Fruit fly (Drosophila melanogaster) whole organism, prepupa: Measurements from ENCODE around the gene CG13318.

Experiments
- CG10631 ChIP-seq: fragments of 200-800 bp; sonication (Bioruptor generic); optimal IDR thresholded peaks from 2 replicates; lab custom pipeline; 2016; ENCODE audit warnings: missing biosample characterization, missing genetic modification characterization
- CG10669 ChIP-seq: fragments of 200-800 bp; sonication (Bioruptor generic); optimal IDR thresholded peaks from 3 replicates; lab custom pipeline; 2018; ENCODE audit warnings: missing biosample characterization, mild to moderate bottlenecking, missing genetic modification characterization, moderate library complexity
- CG11294 ChIP-seq: fragments of 200-800 bp; sonication (Bioruptor generic); IDR thresholded peaks from 2 replicates; pipeline ENCODE4 v1.3.6; 2022; ENCODE audit warnings: missing biosample characterization, missing genetic modification characterization
- CG11762 ChIP-seq: fragments of 200-800 bp; sonication (Bioruptor generic); optimal IDR thresholded peaks from 3 replicates; lab custom pipeline; 2016; ENCODE audit warnings: missing biosample characterization, missing genetic modification characterization; ENCODE audit not compliant: insufficient read depth
- CG11902 ChIP-seq: fragments of 200-800 bp; sonication (Bioruptor generic); optimal IDR thresholded peaks from 3 replicates; lab custom pipeline; 2016; ENCODE audit warnings: missing biosample characterization, missing genetic modification characterization
- CG15336 ChIP-seq: fragments of 200-800 bp; sonication (Bioruptor generic); IDR thresholded peaks from 2 replicates; pipeline ENCODE4 v1.3.6; 2022; ENCODE audit warnings: missing biosample characterization, missing genetic modification characterization
- CG1621 ChIP-seq: fragments of 200-800 bp; sonication (Bioruptor generic); optimal IDR thresholded peaks from 3 replicates; lab custom pipeline; 2018; ENCODE audit warnings: missing biosample characterization, mild to moderate bottlenecking, missing genetic modification characterization
- CG3032 ChIP-seq: fragments of 200-800 bp; optimal IDR thresholded peaks from 2 replicates; lab custom pipeline; 2019; ENCODE audit warnings: missing biosample characterization, mild to moderate bottlenecking, missing genetic modification characterization, moderate library complexity
- CG31627 ChIP-seq: fragments of 200-800 bp; sonication (Bioruptor generic); optimal IDR thresholded peaks from 3 replicates; lab custom pipeline; 2016; ENCODE audit warnings: missing biosample characterization, missing genetic modification characterization
- CG32006 ChIP-seq: fragments of 200-800 bp; sonication (Bioruptor generic); optimal IDR thresholded peaks from 3 replicates; lab custom pipeline; 2017; ENCODE audit warnings: missing biosample characterization, mild to moderate bottlenecking, missing genetic modification characterization
- CG34406 ChIP-seq: fragments of 200-800 bp; sonication (Bioruptor generic); optimal IDR thresholded peaks from 3 replicates; lab custom pipeline; 2016; ENCODE audit warnings: missing biosample characterization, missing genetic modification characterization
- CG3919 ChIP-seq: fragments of 200-800 bp; sonication (Bioruptor generic); optimal IDR thresholded peaks from 3 replicates; lab custom pipeline; 2016; ENCODE audit warnings: missing biosample characterization, missing genetic modification characterization
- CG4318 ChIP-seq: fragments of 200-800 bp; sonication (Bioruptor generic); optimal IDR thresholded peaks from 3 replicates; lab custom pipeline; 2017; ENCODE audit warnings: missing biosample characterization, mild to moderate bottlenecking, missing genetic modification characterization
- CG6163 ChIP-seq: fragments of 200-800 bp; sonication (Bioruptor generic); IDR thresholded peaks from 3 replicates; pipeline ENCODE4 v1.3.6; 2022; ENCODE audit warnings: missing biosample characterization, missing genetic modification characterization
- CG6276 ChIP-seq: fragments of 200-800 bp; sonication (Bioruptor generic); optimal IDR thresholded peaks from 2 replicates; lab custom pipeline; 2017; ENCODE audit warnings: missing biosample characterization, mild to moderate bottlenecking, missing genetic modification characterization
- CG6792 ChIP-seq: fragments of 200-800 bp; sonication (Bioruptor generic); optimal IDR thresholded peaks from 3 replicates; lab custom pipeline; 2016; ENCODE audit warnings: missing biosample characterization, missing genetic modification characterization
- CG6854 ChIP-seq: fragments of 200-800 bp; sonication (Bioruptor generic); optimal IDR thresholded peaks from 2 replicates; lab custom pipeline; 2017; ENCODE audit warnings: missing biosample characterization, mild to moderate bottlenecking, missing genetic modification characterization
- CG7368 ChIP-seq: fragments of 200-800 bp; sonication (Bioruptor generic); optimal IDR thresholded peaks from 3 replicates; lab custom pipeline; 2016; ENCODE audit warnings: missing biosample characterization, missing genetic modification characterization
- CG8119 ChIP-seq: fragments of 200-800 bp; sonication (Bioruptor generic); IDR thresholded peaks from 3 replicates; pipeline ENCODE4 v1.3.6; 2022; ENCODE audit warnings: missing biosample characterization, missing genetic modification characterization
- CG8319 ChIP-seq: fragments of 200-800 bp; sonication (Bioruptor generic); optimal IDR thresholded peaks from 3 replicates; lab custom pipeline; 2016; ENCODE audit warnings: missing biosample characterization, missing genetic modification characterization
- CG8632 ChIP-seq: fragments of 200-800 bp; sonication (Bioruptor generic); optimal IDR thresholded peaks from 3 replicates; lab custom pipeline; 2016; ENCODE audit warnings: missing biosample characterization, missing genetic modification characterization
- CG9139 ChIP-seq: fragments of 200-800 bp; sonication (Bioruptor generic); optimal IDR thresholded peaks from 3 replicates; lab custom pipeline; 2017; ENCODE audit warnings: missing biosample characterization, mild to moderate bottlenecking, missing genetic modification characterization
- Eip75B ChIP-seq: fragments of 200-800 bp; sonication (Bioruptor generic); optimal IDR thresholded peaks from 3 replicates; lab custom pipeline; 2016; ENCODE audit warnings: missing biosample characterization, missing genetic modification characterization
- Eip78C ChIP-seq: fragments of 200-800 bp; sonication (Bioruptor generic); peaks from one replicate; lab custom pipeline; 2016; ENCODE audit warnings: missing biosample characterization, missing genetic modification characterization
- Eip93F ChIP-seq: fragments of 200-800 bp; sonication (Bioruptor generic); optimal IDR thresholded peaks from 2 replicates; lab custom pipeline; 2016; ENCODE audit warnings: missing biosample characterization, mild to moderate bottlenecking, missing genetic modification characterization
- Ets21C ChIP-seq: fragments of 200-800 bp; sonication (Bioruptor generic); optimal IDR thresholded peaks from 3 replicates; lab custom pipeline; 2016; ENCODE audit warnings: missing biosample characterization, missing genetic modification characterization
- Ets96B ChIP-seq: fragments of 200-800 bp; optimal IDR thresholded peaks from 2 replicates; lab custom pipeline; 2019; ENCODE audit warnings: missing biosample characterization, mild to moderate bottlenecking, missing genetic modification characterization, moderate library complexity
- Gug ChIP-seq: fragments of 200-800 bp; sonication (Bioruptor generic); IDR thresholded peaks from 2 replicates; pipeline ENCODE4 v1.3.6; 2022; ENCODE audit warnings: missing biosample characterization, missing genetic modification characterization
- Hr38 ChIP-seq: sonication (Bioruptor generic); optimal IDR thresholded peaks from 2 replicates; lab custom pipeline; 2016; ENCODE audit warnings: missing biosample characterization, missing genetic modification characterization
- Hr39 ChIP-seq: fragments of 200-800 bp; sonication (Bioruptor generic); optimal IDR thresholded peaks from 2 replicates; lab custom pipeline; 2016; ENCODE audit warnings: missing biosample characterization, missing genetic modification characterization
- Lpt ChIP-seq: fragments of 200-800 bp; sonication (Bioruptor generic); optimal IDR thresholded peaks from 3 replicates; lab custom pipeline; 2016; ENCODE audit warnings: missing biosample characterization, missing genetic modification characterization
- Met ChIP-seq: fragments of 200-800 bp; sonication (Bioruptor generic); optimal IDR thresholded peaks from 3 replicates; lab custom pipeline; 2016; ENCODE audit warnings: missing biosample characterization, missing genetic modification characterization
- OdsH ChIP-seq: fragments of 200-800 bp; sonication (Bioruptor generic); optimal IDR thresholded peaks from 3 replicates; lab custom pipeline; 2016; ENCODE audit warnings: missing biosample characterization, missing genetic modification characterization
- Smox ChIP-seq: fragments of 200-800 bp; sonication (Bioruptor generic); optimal IDR thresholded peaks from 3 replicates; lab custom pipeline; 2016; ENCODE audit warnings: missing biosample characterization, missing genetic modification characterization
- Sox15 ChIP-seq: fragments of 200-800 bp; sonication (Bioruptor generic); optimal IDR thresholded peaks from 3 replicates; lab custom pipeline; 2016; ENCODE audit warnings: missing biosample characterization, missing genetic modification characterization
- achi ChIP-seq: fragments of 200-800 bp; sonication (Bioruptor generic); optimal IDR thresholded peaks from 3 replicates; lab custom pipeline; 2016; ENCODE audit warnings: missing biosample characterization, missing genetic modification characterization
- cyc ChIP-seq: fragments of 200-800 bp; sonication (Bioruptor generic); optimal IDR thresholded peaks from 3 replicates; lab custom pipeline; 2016; ENCODE audit warnings: missing biosample characterization, missing genetic modification characterization
- dsx ChIP-seq: fragments of 200-800 bp; optimal IDR thresholded peaks from 3 replicates; lab custom pipeline; 2019; ENCODE audit warnings: missing biosample characterization, mild to moderate bottlenecking, missing genetic modification characterization, moderate library complexity; ENCODE audit not compliant: poor library complexity, severe bottlenecking
- eg ChIP-seq: fragments of 200-800 bp; sonication (Bioruptor generic); IDR thresholded peaks from 3 replicates; pipeline ENCODE4 v1.3.6; 2022; ENCODE audit warnings: missing biosample characterization, missing genetic modification characterization
- esn ChIP-seq: fragments of 200-800 bp; sonication (Bioruptor generic); optimal IDR thresholded peaks from 2 replicates; lab custom pipeline; 2016; ENCODE audit warnings: missing biosample characterization, mild to moderate bottlenecking, missing genetic modification characterization, moderate library complexity
- fd85E ChIP-seq: fragments of 200-800 bp; sonication (Bioruptor generic); optimal IDR thresholded peaks from 3 replicates; lab custom pipeline; 2016; ENCODE audit warnings: missing biosample characterization, missing genetic modification characterization
- fkh ChIP-seq: fragments of 200-800 bp; sonication (Bioruptor generic); optimal IDR thresholded peaks from 3 replicates; lab custom pipeline; 2017; ENCODE audit warnings: missing biosample characterization, mild to moderate bottlenecking, missing genetic modification characterization, moderate library complexity
- lz ChIP-seq: fragments of 200-800 bp; sonication (Bioruptor generic); optimal IDR thresholded peaks from 3 replicates; lab custom pipeline; 2016; ENCODE audit warnings: missing biosample characterization, missing genetic modification characterization
- pdm3 ChIP-seq: fragments of 200-800 bp; sonication (Bioruptor generic); optimal IDR thresholded peaks from 3 replicates; lab custom pipeline; 2016; ENCODE audit warnings: missing biosample characterization, missing genetic modification characterization
- salr ChIP-seq, 2 experiments: fragments of 200-800 bp; sonication (Bioruptor generic); optimal IDR thresholded peaks; 3 replicates each; lab custom pipeline; 2016 to 2018; ENCODE audit warnings: missing biosample characterization in 2 of 2, missing genetic modification characterization in 2 of 2, mild to moderate bottlenecking in 1 of 2
- spab ChIP-seq: fragments of 200-800 bp; sonication (Bioruptor generic); optimal IDR thresholded peaks from 2 replicates; lab custom pipeline; 2017; ENCODE audit warnings: missing biosample characterization, mild to moderate bottlenecking, missing genetic modification characterization, missing genetic modification reagents
- ss ChIP-seq, 2 experiments: fragments of 200-800 bp; sonication (Bioruptor generic); optimal IDR thresholded peaks; 2 replicates in 1 of 2; 3 replicates in 1 of 2; lab custom pipeline; 2017 to 2018; ENCODE audit warnings: mild to moderate bottlenecking in 2 of 2, missing biosample characterization in 2 of 2, missing genetic modification characterization in 2 of 2, moderate library complexity in 1 of 2
- svp ChIP-seq: fragments of 200-800 bp; sonication (Bioruptor generic); peaks from one replicate; lab custom pipeline; 2016; ENCODE audit warnings: missing biosample characterization, missing genetic modification characterization

The CG13318 gene

DNA sequence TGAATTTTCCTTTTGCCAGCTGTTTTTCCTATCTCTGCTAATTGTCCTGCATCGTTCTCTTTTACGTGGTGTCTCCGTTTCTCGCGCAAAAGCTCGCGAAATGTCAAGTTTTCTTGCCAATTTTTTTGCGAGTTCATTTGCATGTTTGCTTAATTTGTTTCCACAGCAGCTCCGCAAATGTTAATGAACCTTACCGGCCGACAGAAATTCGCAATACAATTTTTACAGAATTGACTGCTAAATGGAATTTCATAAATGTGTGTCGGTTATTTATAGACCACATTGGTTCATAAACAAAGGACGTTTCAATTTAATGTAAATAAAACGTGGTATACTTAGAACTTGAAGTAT lies 23.7 kb downstream of the CG13318 start:
- TF ChIP-seq esn (no peak), Met (no peak), dsx (GFP tag; lab: Kevin White, UChicago) (no peak), CG8319 (GFP tag; lab: Kevin White, UChicago) (no peak), svp (GFP tag; lab: Kevin White, UChicago) (no peak), cyc (GFP tag; lab: Kevin White, UChicago) (no peak), Eip93F (GFP tag; lab: Kevin White, UChicago) (no peak), Smox (GFP tag; lab: Kevin White, UChicago) (no peak)
- TF ChIP-seq, all 60 proteins: peak for 0

DNA sequence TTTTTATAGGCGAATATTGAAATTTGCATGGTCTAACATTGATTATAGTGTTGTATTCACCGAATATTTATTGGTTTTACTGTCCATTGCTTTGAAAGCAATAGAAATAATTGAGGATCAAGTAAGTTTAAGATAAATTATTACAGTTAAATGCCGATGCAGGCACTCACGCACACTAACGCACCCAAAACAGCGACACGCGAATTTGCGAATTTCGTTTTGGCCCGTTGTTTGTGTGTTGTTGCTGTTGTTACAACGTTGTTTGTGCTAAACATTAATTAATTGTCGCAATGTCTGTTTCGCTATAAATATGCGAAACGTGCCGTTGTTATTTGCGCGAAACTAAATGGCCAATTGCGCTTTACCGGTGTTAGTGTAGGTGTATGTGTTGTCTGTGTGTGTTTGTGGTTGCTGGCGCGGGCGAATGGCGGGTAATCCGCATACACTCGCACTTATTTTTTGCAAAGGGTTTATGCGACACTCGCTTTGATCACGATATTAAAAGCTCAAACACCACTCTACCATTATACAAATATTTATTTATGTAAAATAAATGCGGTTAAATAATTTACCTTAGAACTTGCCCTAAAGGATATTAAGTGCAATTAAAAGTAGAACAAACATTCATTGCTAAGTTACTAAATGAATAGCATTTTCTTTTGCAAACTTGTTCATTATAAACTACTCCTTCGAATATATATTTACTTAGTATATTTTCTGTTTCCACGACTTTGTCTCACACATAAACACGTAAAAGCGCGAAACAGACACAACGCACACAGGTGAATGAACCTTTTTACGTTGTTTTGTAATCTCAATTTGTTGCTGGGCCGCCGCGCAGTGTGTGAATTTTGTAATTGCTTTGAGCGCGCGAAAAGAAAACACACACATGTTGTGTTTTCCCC lies 24.4 kb downstream of the CG13318 start:
- peak; percentile 81 for TF ChIP-seq CG8119 (GFP tag; lab: Robert Waterston, UW)
- peak; percentile 77 for TF ChIP-seq CG3032 (tag; lab: Kevin White, UChicago)
- peak; percentile 71 for TF ChIP-seq Sox15 (GFP tag; lab: Kevin White, UChicago)
- peak; percentile 57; the same call in 1 of the 2 replicates for TF ChIP-seq CG11294 (GFP tag; lab: Robert Waterston, UW)
- peak; percentile 96 for TF ChIP-seq Eip78C
- TF ChIP-seq Hr38 (GFP tag; lab: Kevin White, UChicago) = no peak
- peak; percentile 72 for TF ChIP-seq CG10631 (GFP tag; lab: Kevin White, UChicago)
- peak; percentile 77 for TF ChIP-seq cyc (GFP tag; lab: Kevin White, UChicago)
- TF ChIP-seq svp (GFP tag; lab: Kevin White, UChicago) = peak; percentile 89
- TF ChIP-seq eg = peak; percentile 86
- TF ChIP-seq CG11762 (GFP tag; lab: Kevin White, UChicago) = peak; percentile 68
- TF ChIP-seq CG32006 (GFP tag; lab: Kevin White, UChicago) = peak; percentile 89
- peak; percentile 90 for TF ChIP-seq esn
- peak; percentile 74 for TF ChIP-seq Hr39 (GFP tag; lab: Kevin White, UChicago)
- peak; percentile 77 for TF ChIP-seq CG6792 (GFP tag; lab: Kevin White, UChicago)
- TF ChIP-seq achi = peak; percentile 74
- TF ChIP-seq CG7368 = peak; percentile 69
- peak; percentile 69 for TF ChIP-seq Lpt (GFP tag; lab: Kevin White, UChicago)
- peak; percentile 60 for TF ChIP-seq Ets21C (GFP tag; lab: Kevin White, UChicago)
- peak; percentile 71 for TF ChIP-seq CG8319 (GFP tag; lab: Kevin White, UChicago)
- TF ChIP-seq CG34406 (GFP tag; lab: Kevin White, UChicago) = peak; percentile 88
- peak; percentile 75 for TF ChIP-seq CG3919 (GFP tag; lab: Kevin White, UChicago)
- peak; percentile 84 for TF ChIP-seq CG8632 (GFP tag; lab: Kevin White, UChicago)
- TF ChIP-seq fkh (GFP tag; lab: Kevin White, UChicago) = no peak
- TF ChIP-seq fd85E (GFP tag; lab: Kevin White, UChicago) = no peak
- TF ChIP-seq OdsH (GFP tag; lab: Kevin White, UChicago) = peak; percentile 86
- TF ChIP-seq CG11902 (GFP tag; lab: Kevin White, UChicago) = peak; percentile 52
- peak; percentile 67 for TF ChIP-seq CG4318
- TF ChIP-seq CG6276 (GFP tag; lab: Kevin White, UChicago) = peak; percentile 85
- TF ChIP-seq CG9139 (GFP tag; lab: Kevin White, UChicago) = peak; percentile 35
- no peak for TF ChIP-seq CG1621
- TF ChIP-seq CG10669 (GFP tag; lab: Kevin White, UChicago) = peak; percentile 57
- peak; percentile 50 for TF ChIP-seq Gug (GFP tag; lab: Robert Waterston, UW)
- peak; percentile 88 for TF ChIP-seq CG15336
- peak; percentile 77 for TF ChIP-seq Eip75B (GFP tag; lab: Kevin White, UChicago)
- TF ChIP-seq ss (GFP tag; optimal IDR thresholded peaks at IDR 0.05; lab: Kevin White, UChicago) = peak; percentile 49 to 76
- TF ChIP-seq pdm3 = peak; percentile 85
- TF ChIP-seq salr (GFP tag; optimal IDR thresholded peaks at IDR 0.05; lab: Kevin White, UChicago) = peak; percentile 1 to 80
- peak; percentile 84 for TF ChIP-seq lz
- peak; percentile 33 for TF ChIP-seq CG6854 (GFP tag; lab: Kevin White, UChicago)
- peak; percentile 79 for TF ChIP-seq CG31627 (GFP tag; lab: Kevin White, UChicago)
- peak; percentile 17 for TF ChIP-seq spab (GFP tag; lab: Kevin White, UChicago)
- TF ChIP-seq Ets96B (tag; lab: Kevin White, UChicago) = peak; percentile 64
- peak; percentile 76 for TF ChIP-seq CG6163
